Worm (Caenorhabditis elegans) whole organism, L2 larva: Measurements from ENCODE around the gene kvs-5.
A peak's percentile ranks its signal among the peaks of the same experiment; 100 is the strongest.

Experiments used
- C34F6.9 ChIP-seq: fragments of 150-350 bp; optimal IDR thresholded peaks from 2 replicates; lab custom pipeline; 2014; ENCODE audit warnings: missing biosample characterization, missing genetic modification characterization
- F13H6.1 ChIP-seq: sonication (generic microtip); optimal IDR thresholded peaks from 2 replicates; lab custom pipeline; 2016; ENCODE audit warnings: missing genetic modification characterization, missing compliant biosample characterization
- R02D3.7 ChIP-seq: fragments of 150-350 bp; optimal IDR thresholded peaks from 2 replicates; lab custom pipeline; 2014; ENCODE audit warnings: missing biosample characterization, missing genetic modification characterization
- alr-1 ChIP-seq: fragments of 150-350 bp; optimal IDR thresholded peaks from 2 replicates; lab custom pipeline; 2014; ENCODE audit warnings: missing biosample characterization, missing genetic modification characterization
- ama-1 ChIP-seq: fragments of 150-350 bp; optimal IDR thresholded peaks from 2 replicates; lab custom pipeline; 2018; ENCODE audit warnings: inconsistent platforms
- blmp-1 ChIP-seq: sonication (generic microtip); optimal IDR thresholded peaks from 2 replicates; lab custom pipeline; 2017; ENCODE audit warnings: missing genetic modification characterization, mild to moderate bottlenecking, missing compliant biosample characterization, antibody characterized with exemption, moderate library complexity; ENCODE audit not compliant: insufficient read depth
- ceh-16 ChIP-seq: fragments of 150-350 bp; optimal IDR thresholded peaks from 2 replicates; lab custom pipeline; 2014; ENCODE audit warnings: missing biosample characterization, missing genetic modification characterization
- ceh-82 ChIP-seq: fragments of 150-350 bp; optimal IDR thresholded peaks from 2 replicates; lab custom pipeline; 2014; ENCODE audit warnings: missing biosample characterization, missing genetic modification characterization
- crh-2 ChIP-seq: sonication (generic microtip); optimal IDR thresholded peaks from 2 replicates; lab custom pipeline; 2017; ENCODE audit warnings: missing biosample characterization, missing genetic modification characterization
- dmd-4 ChIP-seq: sonication (generic microtip); optimal IDR thresholded peaks from 2 replicates; lab custom pipeline; 2017; ENCODE audit warnings: missing biosample characterization, missing genetic modification characterization
- elt-1 ChIP-seq: fragments of 150-350 bp; optimal IDR thresholded peaks from 2 replicates; lab custom pipeline; 2014; ENCODE audit warnings: missing biosample characterization, missing genetic modification characterization
- elt-3 ChIP-seq: sonication (generic microtip); optimal IDR thresholded peaks from 2 replicates; lab custom pipeline; 2017; ENCODE audit warnings: missing biosample characterization, missing genetic modification characterization
- fos-1 ChIP-seq: fragments of 150-350 bp; optimal IDR thresholded peaks from 2 replicates; lab custom pipeline; 2014; ENCODE audit warnings: missing biosample characterization, missing genetic modification characterization
- lin-11 ChIP-seq: fragments of 150-350 bp; sonication (generic microtip); optimal IDR thresholded peaks from 2 replicates; lab custom pipeline; 2014; ENCODE audit warnings: missing biosample characterization, missing genetic modification characterization, inconsistent platforms, mixed read lengths
- lin-39 ChIP-seq: fragments of 150-350 bp; optimal IDR thresholded peaks from 2 replicates; lab custom pipeline; 2014; ENCODE audit warnings: missing biosample characterization, missing genetic modification reagents, missing genetic modification characterization
- lsy-2 ChIP-seq, 2 experiments: fragments of 150-350 bp in 1 of 2; sonication (generic microtip) in 1 of 2; optimal IDR thresholded peaks; 2 replicates each; lab custom pipeline; 2014 to 2017; ENCODE audit warnings: missing biosample characterization in 2 of 2, missing genetic modification characterization in 2 of 2
- mab-5 ChIP-seq: fragments of 150-350 bp; optimal IDR thresholded peaks from 2 replicates; lab custom pipeline; 2014; ENCODE audit warnings: missing biosample characterization, missing genetic modification characterization
- nhr-10 ChIP-seq: sonication (generic microtip); optimal IDR thresholded peaks from 2 replicates; lab custom pipeline; 2017; ENCODE audit warnings: missing biosample characterization, missing genetic modification characterization
- nhr-11 ChIP-seq: fragments of 150-350 bp; optimal IDR thresholded peaks from 2 replicates; lab custom pipeline; 2014; ENCODE audit warnings: missing biosample characterization, missing genetic modification characterization
- nhr-12 ChIP-seq: fragments of 150-350 bp; optimal IDR thresholded peaks from 2 replicates; lab custom pipeline; 2014; ENCODE audit warnings: missing biosample characterization, missing genetic modification characterization
- nhr-21 ChIP-seq: fragments of 150-350 bp; optimal IDR thresholded peaks from 2 replicates; lab custom pipeline; 2014; ENCODE audit warnings: missing biosample characterization, missing genetic modification characterization
- nhr-23 ChIP-seq: fragments of 150-350 bp; optimal IDR thresholded peaks from 2 replicates; lab custom pipeline; 2014; ENCODE audit warnings: missing biosample characterization, missing genetic modification reagents, missing genetic modification characterization
- nhr-237 ChIP-seq: fragments of 150-350 bp; optimal IDR thresholded peaks from 2 replicates; lab custom pipeline; 2014; ENCODE audit warnings: missing biosample characterization, missing genetic modification characterization
- nhr-25 ChIP-seq: fragments of 150-350 bp; sonication (generic microtip); optimal IDR thresholded peaks from 3 replicates; lab custom pipeline; 2014; ENCODE audit warnings: missing biosample characterization, missing genetic modification characterization
- nhr-6 ChIP-seq: fragments of 150-350 bp; optimal IDR thresholded peaks from 2 replicates; lab custom pipeline; 2014; ENCODE audit warnings: missing biosample characterization, missing genetic modification characterization
- nhr-77 ChIP-seq: fragments of 150-350 bp; optimal IDR thresholded peaks from 2 replicates; lab custom pipeline; 2014; ENCODE audit warnings: missing biosample characterization, missing genetic modification characterization
- sem-4 ChIP-seq: fragments of 150-350 bp; optimal IDR thresholded peaks from 2 replicates; lab custom pipeline; 2014; ENCODE audit warnings: missing biosample characterization, missing genetic modification reagents, missing genetic modification characterization
- skn-1 ChIP-seq: sonication (generic microtip); optimal IDR thresholded peaks from 2 replicates; lab custom pipeline; 2017; ENCODE audit warnings: missing biosample characterization, missing genetic modification characterization
- sma-3 ChIP-seq: sonication (generic microtip); optimal IDR thresholded peaks from 2 replicates; lab custom pipeline; 2016; ENCODE audit warnings: missing genetic modification reagents, missing genetic modification characterization, missing compliant biosample characterization
- sma-9 ChIP-seq, 2 experiments: fragments of 150-350 bp in 1 of 2; sonication (generic microtip) in 1 of 2; optimal IDR thresholded peaks; 2 replicates each; lab custom pipeline; 2014 to 2016; ENCODE audit warnings: missing genetic modification characterization in 2 of 2, mild to moderate bottlenecking in 1 of 2, missing biosample characterization in 1 of 2, missing compliant biosample characterization in 1 of 2, missing genetic modification reagents in 1 of 2, moderate library complexity in 1 of 2
- snpc-4 ChIP-seq: fragments of 150-350 bp; optimal IDR thresholded peaks from 2 replicates; lab custom pipeline; 2014; ENCODE audit warnings: missing biosample characterization, missing genetic modification characterization
- unc-55 ChIP-seq: fragments of 150-350 bp; sonication (generic microtip); optimal IDR thresholded peaks from 3 replicates; lab custom pipeline; 2014; ENCODE audit warnings: missing biosample characterization, missing genetic modification reagents, missing genetic modification characterization
- unc-62 ChIP-seq: fragments of 150-350 bp; optimal IDR thresholded peaks from 2 replicates; lab custom pipeline; 2014; ENCODE audit warnings: missing biosample characterization, missing genetic modification reagents, missing genetic modification characterization
- zag-1 ChIP-seq: fragments of 150-350 bp; optimal IDR thresholded peaks from 2 replicates; lab custom pipeline; 2014; ENCODE audit warnings: missing biosample characterization, missing genetic modification characterization
- ztf-11 ChIP-seq: sonication (generic microtip); optimal IDR thresholded peaks from 2 replicates; lab custom pipeline; 2017; ENCODE audit warnings: missing biosample characterization, missing genetic modification characterization
- ztf-4 ChIP-seq: fragments of 150-350 bp; optimal IDR thresholded peaks from 2 replicates; lab custom pipeline; 2014; ENCODE audit warnings: missing biosample characterization, missing genetic modification characterization

Gene kvs-5

ce11 chrIV:746333-746732 lies 9.8 kb downstream of the kvs-5 start:
- TF ChIP-seq sma-9 (GFP tag; optimal IDR thresholded peaks at IDR 0.05; lab: Kevin White, UChicago) (peak; percentile 34), sma-9 (tag; optimal IDR thresholded peaks at IDR 0.05; lab: Kevin White, UChicago) (no peak), nhr-10 (tag; lab: Kevin White, UChicago) (no peak)

ce11 chrIV:749557-749956 lies 13.0 kb downstream of the kvs-5 start:
- TF ChIP-seq mab-5 (tag; lab: Kevin White, UChicago), result no peak
- no peak for TF ChIP-seq elt-1 (tag; lab: Kevin White, UChicago)
- no peak for TF ChIP-seq sem-4 (tag; lab: Kevin White, UChicago)
- TF ChIP-seq nhr-12, result no peak
- TF ChIP-seq nhr-77, result no peak
- TF ChIP-seq R02D3.7, result no peak
- TF ChIP-seq skn-1, result no peak
- TF ChIP-seq sma-3 (GFP tag; lab: Kevin White, UChicago), result no peak
- TF ChIP-seq nhr-23 (tag; lab: Kevin White, UChicago), result no peak
- TF ChIP-seq ceh-16, result no peak
- TF ChIP-seq lin-39 (tag; lab: Kevin White, UChicago), result no peak
- no peak for TF ChIP-seq crh-2
- no peak for TF ChIP-seq sma-9 (GFP tag; optimal IDR thresholded peaks at IDR 0.05; lab: Kevin White, UChicago)
- no peak for TF ChIP-seq sma-9 (tag; optimal IDR thresholded peaks at IDR 0.05; lab: Kevin White, UChicago)
- no peak for TF ChIP-seq zag-1 (tag; lab: Kevin White, UChicago)
- no peak for TF ChIP-seq ama-1 (lab: Kevin White, UChicago)
- no peak for TF ChIP-seq unc-62 (GFP tag; lab: Kevin White, UChicago)
- no peak for TF ChIP-seq dmd-4
- TF ChIP-seq elt-3 (tag; lab: Kevin White, UChicago), result no peak
- TF ChIP-seq nhr-10 (tag; lab: Kevin White, UChicago), result no peak
- no peak for TF ChIP-seq lsy-2 (tag; optimal IDR thresholded peaks at IDR 0.05; lab: Kevin White, UChicago)

ce11 chrIV:754357-754972 lies 17.9 kb downstream of the kvs-5 start:
- no peak for TF ChIP-seq crh-2
- TF ChIP-seq lin-11 (tag; lab: Kevin White, UChicago), result no peak
- TF ChIP-seq ztf-11, result no peak
- TF ChIP-seq fos-1 (tag; lab: Kevin White, UChicago), result no peak
- no peak for TF ChIP-seq mab-5 (tag; lab: Kevin White, UChicago)
- TF ChIP-seq F13H6.1 (tag; lab: Kevin White, UChicago), result no peak
- TF ChIP-seq lsy-2 (tag; optimal IDR thresholded peaks at IDR 0.05; lab: Kevin White, UChicago), result no peak
- no peak for TF ChIP-seq dmd-4
- no peak for TF ChIP-seq skn-1
- TF ChIP-seq nhr-237 (tag; lab: Kevin White, UChicago), result no peak
- no peak for TF ChIP-seq alr-1 (tag; lab: Kevin White, UChicago)

ce11 chrIV:756421-756820 lies 19.9 kb downstream of the kvs-5 start, which contains the start of gene srt-23:
Gene srt-23, plus strand, starts transcription at chrIV:756721.
- TF ChIP-seq ama-1 (lab: Kevin White, UChicago) (no peak), elt-3 (tag; lab: Kevin White, UChicago) (no peak), ceh-82 (no peak), unc-55 (GFP tag; lab: Kevin White, UChicago) (no peak), lin-11 (tag; lab: Kevin White, UChicago) (no peak), ceh-16 (no peak), fos-1 (tag; lab: Kevin White, UChicago) (no peak), nhr-21 (tag; lab: Kevin White, UChicago) (no peak), unc-62 (GFP tag; lab: Kevin White, UChicago) (no peak), nhr-25 (tag; lab: Kevin White, UChicago) (no peak), C34F6.9 (tag; lab: Kevin White, UChicago) (no peak), nhr-12 (no peak), lsy-2 (tag; optimal IDR thresholded peaks at IDR 0.05; lab: Kevin White, UChicago) (no peak), snpc-4 (tag; lab: Kevin White, UChicago) (no peak), blmp-1 (tag; lab: Kevin White, UChicago) (no peak), R02D3.7 (no peak), ztf-4 (no peak), mab-5 (tag; lab: Kevin White, UChicago) (no peak), nhr-11 (no peak), nhr-6 (tag; lab: Kevin White, UChicago) (no peak)
